Worm (Caenorhabditis elegans): ENCODE results near the gene F37A4.3.

DNA sequence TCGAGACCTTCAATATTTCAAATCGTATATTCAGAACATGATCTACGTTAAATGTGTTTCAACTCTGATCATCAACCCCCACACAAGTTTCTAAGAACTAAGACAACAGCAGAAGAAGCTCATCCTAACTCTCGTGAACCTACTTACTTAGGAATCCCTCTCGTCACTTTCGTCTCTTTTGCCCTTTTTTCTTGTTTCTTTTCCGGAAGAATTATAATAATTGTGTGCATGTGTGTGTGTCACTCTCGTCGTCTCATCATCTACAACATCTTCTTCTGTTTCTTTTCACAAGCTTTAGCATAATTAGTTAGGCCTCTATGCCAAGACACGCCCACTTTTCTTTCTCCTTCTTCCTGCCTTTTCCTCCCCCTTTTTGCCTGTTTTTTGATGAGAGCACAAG lies 27.9 kb upstream of the F37A4.3 start:
- no peak for TF ChIP-seq flt-1 (GFP tag; IDR thresholded peaks at IDR 0.05)
- no peak for TF ChIP-seq med-1 (GFP tag; optimal IDR thresholded peaks at IDR 0.05; ENCODE audit: insufficient read depth)
